Fruit fly (Drosophila melanogaster) whole organism, prepupa: Measurements from ENCODE around the gene Cnx14D.

ENCODE experiments used
- Blimp-1 ChIP-seq: fragments of 200-800 bp; sonication (Bioruptor generic); optimal IDR thresholded peaks from 3 replicates; lab custom pipeline; 2017; ENCODE audit warnings: missing biosample characterization, missing genetic modification characterization, mild to moderate bottlenecking, moderate library complexity, missing genetic modification reagents
- CG10631 ChIP-seq: fragments of 200-800 bp; sonication (Bioruptor generic); optimal IDR thresholded peaks from 2 replicates; lab custom pipeline; 2016; ENCODE audit warnings: missing biosample characterization, missing genetic modification characterization
- CG11762 ChIP-seq: fragments of 200-800 bp; sonication (Bioruptor generic); optimal IDR thresholded peaks from 3 replicates; lab custom pipeline; 2016; ENCODE audit warnings: missing biosample characterization, missing genetic modification characterization; ENCODE audit not compliant: insufficient read depth
- CG15336 ChIP-seq: fragments of 200-800 bp; sonication (Bioruptor generic); IDR thresholded peaks from 2 replicates; pipeline ENCODE4 v1.3.6; 2022; ENCODE audit warnings: missing biosample characterization, missing genetic modification characterization
- CG1621 ChIP-seq: fragments of 200-800 bp; sonication (Bioruptor generic); optimal IDR thresholded peaks from 3 replicates; lab custom pipeline; 2018; ENCODE audit warnings: missing biosample characterization, mild to moderate bottlenecking, missing genetic modification characterization
- CG16779 ChIP-seq: fragments of 200-800 bp; sonication (Bioruptor generic); optimal IDR thresholded peaks from 3 replicates; lab custom pipeline; 2017; ENCODE audit warnings: missing biosample characterization, mild to moderate bottlenecking, missing genetic modification characterization
- CG3032 ChIP-seq: fragments of 200-800 bp; optimal IDR thresholded peaks from 2 replicates; lab custom pipeline; 2019; ENCODE audit warnings: missing biosample characterization, mild to moderate bottlenecking, missing genetic modification characterization, moderate library complexity
- CG31627 ChIP-seq: fragments of 200-800 bp; sonication (Bioruptor generic); optimal IDR thresholded peaks from 3 replicates; lab custom pipeline; 2016; ENCODE audit warnings: missing biosample characterization, missing genetic modification characterization
- CG3919 ChIP-seq: fragments of 200-800 bp; sonication (Bioruptor generic); optimal IDR thresholded peaks from 3 replicates; lab custom pipeline; 2016; ENCODE audit warnings: missing biosample characterization, missing genetic modification characterization
- CG4318 ChIP-seq: fragments of 200-800 bp; sonication (Bioruptor generic); optimal IDR thresholded peaks from 3 replicates; lab custom pipeline; 2017; ENCODE audit warnings: missing biosample characterization, mild to moderate bottlenecking, missing genetic modification characterization
- CG6163 ChIP-seq: fragments of 200-800 bp; sonication (Bioruptor generic); IDR thresholded peaks from 3 replicates; pipeline ENCODE4 v1.3.6; 2022; ENCODE audit warnings: missing biosample characterization, missing genetic modification characterization
- CG6276 ChIP-seq: fragments of 200-800 bp; sonication (Bioruptor generic); optimal IDR thresholded peaks from 2 replicates; lab custom pipeline; 2017; ENCODE audit warnings: missing biosample characterization, mild to moderate bottlenecking, missing genetic modification characterization
- CG6792 ChIP-seq: fragments of 200-800 bp; sonication (Bioruptor generic); optimal IDR thresholded peaks from 3 replicates; lab custom pipeline; 2016; ENCODE audit warnings: missing biosample characterization, missing genetic modification characterization
- CG8119 ChIP-seq: fragments of 200-800 bp; sonication (Bioruptor generic); IDR thresholded peaks from 3 replicates; pipeline ENCODE4 v1.3.6; 2022; ENCODE audit warnings: missing biosample characterization, missing genetic modification characterization
- CG8319 ChIP-seq: fragments of 200-800 bp; sonication (Bioruptor generic); optimal IDR thresholded peaks from 3 replicates; lab custom pipeline; 2016; ENCODE audit warnings: missing biosample characterization, missing genetic modification characterization
- CG8632 ChIP-seq: fragments of 200-800 bp; sonication (Bioruptor generic); optimal IDR thresholded peaks from 3 replicates; lab custom pipeline; 2016; ENCODE audit warnings: missing biosample characterization, missing genetic modification characterization
- CG9139 ChIP-seq: fragments of 200-800 bp; sonication (Bioruptor generic); optimal IDR thresholded peaks from 3 replicates; lab custom pipeline; 2017; ENCODE audit warnings: missing biosample characterization, mild to moderate bottlenecking, missing genetic modification characterization
- Eip75B ChIP-seq: fragments of 200-800 bp; sonication (Bioruptor generic); optimal IDR thresholded peaks from 3 replicates; lab custom pipeline; 2016; ENCODE audit warnings: missing biosample characterization, missing genetic modification characterization
- Eip78C ChIP-seq: fragments of 200-800 bp; sonication (Bioruptor generic); peaks from one replicate; lab custom pipeline; 2016; ENCODE audit warnings: missing biosample characterization, missing genetic modification characterization
- Eip93F ChIP-seq: fragments of 200-800 bp; sonication (Bioruptor generic); optimal IDR thresholded peaks from 2 replicates; lab custom pipeline; 2016; ENCODE audit warnings: missing biosample characterization, mild to moderate bottlenecking, missing genetic modification characterization
- Ets21C ChIP-seq: fragments of 200-800 bp; sonication (Bioruptor generic); optimal IDR thresholded peaks from 3 replicates; lab custom pipeline; 2016; ENCODE audit warnings: missing biosample characterization, missing genetic modification characterization
- Ets96B ChIP-seq: fragments of 200-800 bp; optimal IDR thresholded peaks from 2 replicates; lab custom pipeline; 2019; ENCODE audit warnings: missing biosample characterization, mild to moderate bottlenecking, missing genetic modification characterization, moderate library complexity
- Hr39 ChIP-seq: fragments of 200-800 bp; sonication (Bioruptor generic); optimal IDR thresholded peaks from 2 replicates; lab custom pipeline; 2016; ENCODE audit warnings: missing biosample characterization, missing genetic modification characterization
- Hr4 ChIP-seq: fragments of 200-800 bp; sonication (Bioruptor generic); optimal IDR thresholded peaks from 3 replicates; lab custom pipeline; 2016; ENCODE audit warnings: missing biosample characterization, missing genetic modification characterization
- Met ChIP-seq: fragments of 200-800 bp; sonication (Bioruptor generic); optimal IDR thresholded peaks from 3 replicates; lab custom pipeline; 2016; ENCODE audit warnings: missing biosample characterization, missing genetic modification characterization
- Smox ChIP-seq: fragments of 200-800 bp; sonication (Bioruptor generic); optimal IDR thresholded peaks from 3 replicates; lab custom pipeline; 2016; ENCODE audit warnings: missing biosample characterization, missing genetic modification characterization
- Sox14 ChIP-seq: fragments of 200-800 bp; sonication (Bioruptor generic); optimal IDR thresholded peaks from 3 replicates; lab custom pipeline; 2016; ENCODE audit warnings: missing biosample characterization, missing genetic modification characterization
- Sox15 ChIP-seq: fragments of 200-800 bp; sonication (Bioruptor generic); optimal IDR thresholded peaks from 3 replicates; lab custom pipeline; 2016; ENCODE audit warnings: missing biosample characterization, missing genetic modification characterization
- achi ChIP-seq: fragments of 200-800 bp; sonication (Bioruptor generic); optimal IDR thresholded peaks from 3 replicates; lab custom pipeline; 2016; ENCODE audit warnings: missing biosample characterization, missing genetic modification characterization
- acj6 ChIP-seq: fragments of 200-800 bp; sonication (Bioruptor generic); optimal IDR thresholded peaks from 3 replicates; lab custom pipeline; 2016; ENCODE audit warnings: missing biosample characterization, missing genetic modification characterization
- dsx ChIP-seq: fragments of 200-800 bp; optimal IDR thresholded peaks from 3 replicates; lab custom pipeline; 2019; ENCODE audit warnings: missing biosample characterization, mild to moderate bottlenecking, missing genetic modification characterization, moderate library complexity; ENCODE audit not compliant: poor library complexity, severe bottlenecking
- eg ChIP-seq: fragments of 200-800 bp; sonication (Bioruptor generic); IDR thresholded peaks from 3 replicates; pipeline ENCODE4 v1.3.6; 2022; ENCODE audit warnings: missing biosample characterization, missing genetic modification characterization
- esn ChIP-seq: fragments of 200-800 bp; sonication (Bioruptor generic); optimal IDR thresholded peaks from 2 replicates; lab custom pipeline; 2016; ENCODE audit warnings: missing biosample characterization, mild to moderate bottlenecking, missing genetic modification characterization, moderate library complexity
- fd59A ChIP-seq: fragments of 200-800 bp; sonication (Bioruptor generic); optimal IDR thresholded peaks from 2 replicates; lab custom pipeline; 2017; ENCODE audit warnings: missing biosample characterization, mild to moderate bottlenecking, missing genetic modification characterization, missing genetic modification reagents
- fd85E ChIP-seq: fragments of 200-800 bp; sonication (Bioruptor generic); optimal IDR thresholded peaks from 3 replicates; lab custom pipeline; 2016; ENCODE audit warnings: missing biosample characterization, missing genetic modification characterization
- fkh ChIP-seq: fragments of 200-800 bp; sonication (Bioruptor generic); optimal IDR thresholded peaks from 3 replicates; lab custom pipeline; 2017; ENCODE audit warnings: missing biosample characterization, mild to moderate bottlenecking, missing genetic modification characterization, moderate library complexity
- net ChIP-seq: fragments of 200-800 bp; sonication (Bioruptor generic); optimal IDR thresholded peaks from 3 replicates; lab custom pipeline; 2016; ENCODE audit warnings: missing biosample characterization, missing genetic modification characterization
- pdm3 ChIP-seq: fragments of 200-800 bp; sonication (Bioruptor generic); optimal IDR thresholded peaks from 3 replicates; lab custom pipeline; 2016; ENCODE audit warnings: missing biosample characterization, missing genetic modification characterization
- salr ChIP-seq, 2 experiments: fragments of 200-800 bp; sonication (Bioruptor generic); optimal IDR thresholded peaks; 3 replicates each; lab custom pipeline; 2016 to 2018; ENCODE audit warnings: missing biosample characterization in 2 of 2, missing genetic modification characterization in 2 of 2, mild to moderate bottlenecking in 1 of 2
- svp ChIP-seq: fragments of 200-800 bp; sonication (Bioruptor generic); peaks from one replicate; lab custom pipeline; 2016; ENCODE audit warnings: missing biosample characterization, missing genetic modification characterization
- topi ChIP-seq: fragments of 200-800 bp; sonication (Bioruptor generic); optimal IDR thresholded peaks from 3 replicates; lab custom pipeline; 2016; ENCODE audit warnings: missing biosample characterization, missing genetic modification characterization

Cnx14D gene

DNA sequence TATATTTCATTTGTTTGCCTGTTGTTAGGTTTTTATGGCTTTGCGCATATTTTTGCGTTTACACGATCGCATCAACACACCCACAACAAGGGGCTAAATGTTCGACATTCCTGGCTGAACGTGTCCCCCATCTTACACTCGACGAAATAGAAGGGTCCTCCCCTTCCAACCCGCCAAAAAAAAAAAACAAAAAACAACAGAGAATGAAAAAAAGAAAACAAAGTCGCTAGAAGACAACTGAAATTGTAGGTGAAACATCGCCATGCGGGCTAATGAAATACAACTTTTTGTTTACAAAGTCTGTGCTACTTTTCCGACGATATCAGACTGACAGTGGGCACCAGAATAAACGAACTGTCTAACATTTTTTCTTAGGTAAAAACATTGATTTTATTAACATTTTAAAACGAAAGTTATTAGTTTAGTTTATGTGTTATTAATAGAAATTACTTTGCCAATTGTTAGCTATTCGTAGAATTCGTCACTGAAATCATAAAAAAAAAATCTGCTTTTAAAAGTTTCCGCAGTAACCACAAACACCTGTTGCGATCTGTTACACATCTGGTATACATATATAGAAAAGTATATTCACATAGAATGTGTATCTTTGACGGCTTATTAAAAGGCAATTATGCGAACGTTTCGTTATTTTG, 45.5 kb upstream of the Cnx14D start:
- TF ChIP-seq dsx (GFP tag; lab: Kevin White, UChicago) (no peak), fkh (peak; percentile 9), CG8119 (GFP tag; lab: Robert Waterston, UW) (peak; percentile 43; the same call in 1 of the 3 replicates), eg (GFP tag; lab: Robert Waterston, UW) (no peak), fd85E (GFP tag; lab: Kevin White, UChicago) (no peak), pdm3 (GFP tag; lab: Kevin White, UChicago) (peak; percentile 12), CG16779 (tag; lab: Kevin White, UChicago) (no peak), CG15336 (GFP tag; lab: Robert Waterston, UW) (0 out of 2 replicates have a peak, but pooled peaks have one; percentile 32), Eip78C (GFP tag; lab: Kevin White, UChicago) (peak; percentile 32)

- no peak for TF ChIP-seq CG15336 (GFP tag; lab: Robert Waterston, UW)
- TF ChIP-seq CG9139 (GFP tag; lab: Kevin White, UChicago), result no peak
- no peak for TF ChIP-seq Ets21C
- TF ChIP-seq Blimp-1 (GFP tag; lab: Kevin White, UChicago), result no peak
- TF ChIP-seq Hr39 (GFP tag; lab: Kevin White, UChicago), result no peak
- no peak for TF ChIP-seq CG3032 (tag; lab: Kevin White, UChicago)
- TF ChIP-seq CG1621 (tag; lab: Kevin White, UChicago), result no peak
- no peak for TF ChIP-seq Hr4 (GFP tag; lab: Kevin White, UChicago)
- TF ChIP-seq CG16779 (tag; lab: Kevin White, UChicago), result no peak
- TF ChIP-seq Eip75B (GFP tag; lab: Kevin White, UChicago), result no peak
- TF ChIP-seq Sox15 (GFP tag; lab: Kevin White, UChicago), result no peak
- no peak for TF ChIP-seq CG6276 (GFP tag; lab: Kevin White, UChicago)
- no peak for TF ChIP-seq CG4318
- TF ChIP-seq CG6792 (GFP tag; lab: Kevin White, UChicago), result no peak
- TF ChIP-seq CG8319 (GFP tag; lab: Kevin White, UChicago), result no peak
- TF ChIP-seq Eip78C (GFP tag; lab: Kevin White, UChicago), result no peak
- TF ChIP-seq esn, result no peak
- no peak for TF ChIP-seq Ets96B (tag; lab: Kevin White, UChicago)
- no peak for TF ChIP-seq Met (GFP tag; lab: Kevin White, UChicago)
- TF ChIP-seq CG11762, result no peak
Observed at dm6 chrX:16565377-16565776, 40.2 kb upstream of the Cnx14D start.

- peak; percentile 36 for TF ChIP-seq Hr39 (GFP tag; lab: Kevin White, UChicago)
- TF ChIP-seq Sox15 (GFP tag; lab: Kevin White, UChicago), result no peak
- TF ChIP-seq Eip75B (GFP tag; lab: Kevin White, UChicago), result no peak
- TF ChIP-seq Eip78C (GFP tag; lab: Kevin White, UChicago), result no peak
- no peak for TF ChIP-seq CG3919
- no peak for TF ChIP-seq eg (GFP tag; lab: Robert Waterston, UW)
Observed at dm6 chrX:16562259-16562658, 37.0 kb upstream of the Cnx14D start.

DNA sequence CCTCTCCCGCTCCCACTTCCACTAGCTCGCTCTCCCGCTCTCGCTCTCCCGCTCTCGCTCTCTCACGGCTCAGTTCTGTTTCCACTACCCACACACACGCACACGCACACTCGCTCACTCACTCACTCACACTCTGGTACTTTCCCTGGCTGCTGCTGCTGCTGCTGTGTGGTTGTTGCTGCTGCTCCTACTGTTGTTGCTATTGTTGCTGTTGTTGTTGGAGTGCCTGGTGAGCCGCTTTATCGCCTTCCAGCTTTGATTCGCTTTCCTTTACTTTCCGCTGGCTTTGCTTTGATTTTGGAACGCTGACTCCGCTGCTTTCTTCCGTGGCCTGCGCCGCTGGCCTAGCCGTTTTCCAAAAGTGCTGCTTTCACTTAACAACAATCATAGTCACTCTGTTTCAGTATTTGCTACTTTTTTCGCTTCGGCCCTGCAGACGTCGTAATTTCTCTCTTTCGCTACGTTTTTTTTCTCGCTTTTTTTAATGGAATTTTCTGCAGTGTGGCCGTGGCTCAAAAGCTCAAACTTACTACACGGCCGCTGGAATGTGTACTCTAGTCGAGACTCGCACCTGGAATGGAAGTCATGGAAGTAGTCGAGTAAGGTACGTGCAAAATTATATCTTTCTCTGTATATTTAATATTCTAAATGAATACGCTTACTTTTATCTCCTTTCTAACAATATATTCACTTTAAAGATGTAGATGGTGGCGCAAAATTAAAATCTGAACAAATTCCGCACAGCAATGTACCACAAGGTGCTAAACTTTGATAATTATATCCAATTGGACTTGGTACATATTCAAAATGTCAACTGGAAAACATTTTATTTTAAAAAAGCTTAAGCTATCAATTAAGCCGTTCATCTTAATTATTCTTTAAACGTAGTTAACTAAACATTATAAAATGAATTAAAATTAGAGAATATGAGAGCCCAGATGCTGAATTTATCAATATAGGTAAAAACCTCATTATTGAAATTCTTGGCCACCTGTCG, 34.6 kb upstream of the Cnx14D start, which contains the start of gene Pp2B-14D:
Gene Pp2B-14D, minus strand, starts transcription at position 503 of the 997 bp plus-strand sequence.
- TF ChIP-seq achi (GFP tag; lab: Kevin White, UChicago) (no peak), pdm3 (GFP tag; lab: Kevin White, UChicago) (no peak), svp (peak; percentile 68), acj6 (GFP tag; lab: Kevin White, UChicago) (no peak), fkh (peak; percentile 81), Blimp-1 (GFP tag; lab: Kevin White, UChicago) (peak; percentile 37), CG8119 (GFP tag; lab: Robert Waterston, UW) (peak; percentile 40; the same call in 1 of the 3 replicates), dsx (GFP tag; lab: Kevin White, UChicago) (no peak), fd59A (GFP tag; lab: Kevin White, UChicago) (no peak), CG31627 (GFP tag; lab: Kevin White, UChicago) (no peak), CG8632 (GFP tag; lab: Kevin White, UChicago) (no peak), Met (GFP tag; lab: Kevin White, UChicago) (no peak), topi (no peak), Smox (GFP tag; lab: Kevin White, UChicago) (no peak), CG6163 (GFP tag; lab: Robert Waterston, UW) (no peak; the same call in 2 of the 3 replicates), Eip75B (GFP tag; lab: Kevin White, UChicago) (no peak), net (no peak), Hr39 (GFP tag; lab: Kevin White, UChicago) (no peak), CG4318 (no peak), Eip93F (GFP tag; lab: Kevin White, UChicago) (no peak), CG10631 (GFP tag; lab: Kevin White, UChicago) (no peak), Sox14 (no peak), salr (GFP tag; optimal IDR thresholded peaks at IDR 0.05; lab: Kevin White, UChicago) (no peak)
